Fruit fly (Drosophila melanogaster) whole organism, embryonic: ENCODE data around the gene CG4991.

Experiments
- ATbp ChIP-seq: fragments of 200-800 bp; sonication (Bioruptor generic); optimal IDR thresholded peaks from 2 replicates; lab custom pipeline; 2017; ENCODE audit warnings: missing biosample characterization, mild to moderate bottlenecking, missing genetic modification characterization, missing genetic modification reagents
- Ada2b ChIP-seq: fragments of 200-800 bp; sonication (Bioruptor generic); IDR thresholded peaks from 2 replicates; pipeline ENCODE4 v1.3.6; 2022; ENCODE audit warnings: missing biosample characterization, missing genetic modification characterization
- Antp ChIP-seq: fragments of 200-800 bp; sonication (Bioruptor generic); optimal IDR thresholded peaks from 3 replicates; lab custom pipeline; 2016; ENCODE audit warnings: missing biosample characterization, missing genetic modification characterization
- Bteb2 ChIP-seq: fragments of 200-800 bp; sonication (Bioruptor generic); optimal IDR thresholded peaks from 2 replicates; lab custom pipeline; 2016; ENCODE audit warnings: missing biosample characterization, missing genetic modification characterization
- CG10321 ChIP-seq: fragments of 200-800 bp; sonication (Bioruptor generic); IDR thresholded peaks from 2 replicates; pipeline ENCODE4 v1.3.6; 2022; ENCODE audit warnings: missing biosample characterization, missing genetic modification characterization
- CG10959 ChIP-seq: fragments of 200-800 bp; sonication (Bioruptor generic); IDR thresholded peaks from 2 replicates; pipeline ENCODE4 v1.3.6; 2022; ENCODE audit warnings: missing biosample characterization, missing genetic modification characterization
- CG12659 ChIP-seq: fragments of 200-800 bp; sonication (Bioruptor generic); optimal IDR thresholded peaks from 3 replicates; lab custom pipeline; 2017; ENCODE audit warnings: mild to moderate bottlenecking, missing biosample characterization, missing genetic modification reagents, missing genetic modification characterization
- CG13424 ChIP-seq: fragments of 200-800 bp; sonication (Bioruptor generic); optimal IDR thresholded peaks from 2 replicates; lab custom pipeline; 2019; ENCODE audit warnings: missing biosample characterization, mild to moderate bottlenecking, missing genetic modification characterization, moderate library complexity
- CG1647 ChIP-seq: fragments of 200-800 bp; sonication (Bioruptor generic); optimal IDR thresholded peaks from 3 replicates; lab custom pipeline; 2016; ENCODE audit warnings: missing biosample characterization, missing genetic modification characterization
- CG1792 ChIP-seq: fragments of 200-800 bp; sonication (Bioruptor generic); optimal IDR thresholded peaks from 2 replicates; lab custom pipeline; 2016; ENCODE audit warnings: missing biosample characterization, missing genetic modification characterization
- CG2129 ChIP-seq: fragments of 200-800 bp; sonication (Bioruptor generic); IDR thresholded peaks from 2 replicates; pipeline ENCODE4 v1.3.6; 2022; ENCODE audit warnings: missing biosample characterization, missing genetic modification characterization; ENCODE audit not compliant: partially characterized antibody
- CG32532 ChIP-seq: fragments of 200-800 bp; sonication (Bioruptor generic); IDR thresholded peaks from 2 replicates; pipeline ENCODE4 v1.3.6; 2022; ENCODE audit warnings: missing biosample characterization, missing genetic modification characterization
- CG3281 ChIP-seq: fragments of 200-800 bp; sonication (Bioruptor generic); optimal IDR thresholded peaks from 3 replicates; lab custom pipeline; 2017; ENCODE audit warnings: missing biosample characterization, mild to moderate bottlenecking, missing genetic modification characterization
- CG3847 ChIP-seq: fragments of 200-800 bp; sonication (Bioruptor generic); IDR thresholded peaks from 2 replicates; pipeline ENCODE4 v1.3.6; 2022; ENCODE audit warnings: missing biosample characterization, missing genetic modification characterization
- CG4424 ChIP-seq: fragments of 200-800 bp; sonication (Bioruptor generic); optimal IDR thresholded peaks from 3 replicates; lab custom pipeline; 2016; ENCODE audit warnings: missing biosample characterization, missing genetic modification characterization
- CG5953 ChIP-seq: fragments of 200-800 bp; sonication (Bioruptor generic); IDR thresholded peaks from 2 replicates; pipeline ENCODE4 v1.3.6; 2022; ENCODE audit warnings: missing biosample characterization, missing genetic modification characterization
- CG6175 ChIP-seq: fragments of 200-800 bp; sonication (Bioruptor generic); IDR thresholded peaks from 3 replicates; pipeline ENCODE4 v1.3.6; 2022; ENCODE audit warnings: missing biosample characterization, missing genetic modification characterization
- CG7928 ChIP-seq: fragments of 200-800 bp; sonication (Bioruptor generic); optimal IDR thresholded peaks from 2 replicates; lab custom pipeline; 2017; ENCODE audit warnings: missing biosample characterization, mild to moderate bottlenecking, missing genetic modification characterization
- ERR ChIP-seq: fragments of 200-800 bp; sonication (Bioruptor generic); optimal IDR thresholded peaks from 2 replicates; lab custom pipeline; 2016; ENCODE audit warnings: missing biosample characterization, missing genetic modification characterization
- Fer1 ChIP-seq: fragments of 200-800 bp; sonication (Bioruptor generic); optimal IDR thresholded peaks from 2 replicates; lab custom pipeline; 2017; ENCODE audit warnings: missing biosample characterization, mild to moderate bottlenecking, missing genetic modification characterization
- HLH54F ChIP-seq: fragments of 200-800 bp; sonication (Bioruptor generic); optimal IDR thresholded peaks from 3 replicates; lab custom pipeline; 2016; ENCODE audit warnings: missing biosample characterization, missing genetic modification characterization
- Hr39 ChIP-seq: fragments of >200 bp; optimal IDR thresholded peaks from 2 replicates; lab custom pipeline; 2017
- Med ChIP-seq: fragments of 200-800 bp; sonication (Bioruptor generic); peaks from one replicate; lab custom pipeline; 2016; ENCODE audit warnings: missing biosample characterization, missing genetic modification characterization, mild to moderate bottlenecking, inconsistent platforms, moderate library complexity
- Mes4 ChIP-seq: fragments of 200-800 bp; sonication (Bioruptor generic); optimal IDR thresholded peaks from 2 replicates; lab custom pipeline; 2016; ENCODE audit warnings: missing biosample characterization, missing genetic modification characterization
- PHDP ChIP-seq: fragments of 200-800 bp; sonication (Bioruptor generic); optimal IDR thresholded peaks from 3 replicates; lab custom pipeline; 2018; ENCODE audit warnings: missing biosample characterization, mild to moderate bottlenecking, missing genetic modification characterization, moderate library complexity
- Sox100B ChIP-seq: fragments of 200-800 bp; sonication (Bioruptor generic); optimal IDR thresholded peaks from 3 replicates; lab custom pipeline; 2018; ENCODE audit warnings: missing biosample characterization, mild to moderate bottlenecking, missing genetic modification characterization
- TFAM ChIP-seq: fragments of 200-800 bp; sonication (Bioruptor generic); optimal IDR thresholded peaks from 2 replicates; lab custom pipeline; 2017; ENCODE audit warnings: missing biosample characterization, missing genetic modification characterization, inconsistent platforms
- Vsx1 ChIP-seq: fragments of 200-800 bp; sonication (Bioruptor generic); optimal IDR thresholded peaks from 2 replicates; lab custom pipeline; 2017; ENCODE audit warnings: missing biosample characterization, mild to moderate bottlenecking, missing genetic modification characterization, missing genetic modification reagents
- abd-A ChIP-seq: fragments of 200-800 bp; sonication (Bioruptor generic); optimal IDR thresholded peaks from 3 replicates; lab custom pipeline; 2019; ENCODE audit warnings: missing biosample characterization, mild to moderate bottlenecking, missing genetic modification characterization, moderate library complexity
- az2 ChIP-seq: fragments of 200-800 bp; sonication (Bioruptor generic); optimal IDR thresholded peaks from 3 replicates; lab custom pipeline; 2016; ENCODE audit warnings: missing biosample characterization, missing genetic modification characterization
- crc ChIP-seq: fragments of 200-800 bp; sonication (Bioruptor generic); optimal IDR thresholded peaks from 2 replicates; lab custom pipeline; 2016; ENCODE audit warnings: missing biosample characterization, missing genetic modification characterization
- cwo ChIP-seq: fragments of 200-800 bp; sonication (Bioruptor generic); optimal IDR thresholded peaks from 3 replicates; lab custom pipeline; 2017; ENCODE audit warnings: missing biosample characterization, missing genetic modification characterization, mild to moderate bottlenecking, moderate library complexity, missing genetic modification reagents
- dysf ChIP-seq: fragments of 200-800 bp; sonication (Bioruptor generic); IDR thresholded peaks from 3 replicates; pipeline ENCODE4 v1.3.6; 2022; ENCODE audit warnings: missing biosample characterization, missing genetic modification characterization
- fd3F ChIP-seq: fragments of 200-800 bp; sonication (Bioruptor generic); optimal IDR thresholded peaks from 2 replicates; lab custom pipeline; 2018; ENCODE audit warnings: missing biosample characterization, mild to moderate bottlenecking, missing genetic modification characterization, moderate library complexity
- hb ChIP-seq: fragments of 200-800 bp; sonication (Bioruptor generic); IDR thresholded peaks from 3 replicates; pipeline ENCODE4 v1.3.6; 2022; ENCODE audit warnings: missing biosample characterization, missing genetic modification characterization; ENCODE audit not compliant: partially characterized antibody
- inv ChIP-seq: fragments of 200-800 bp; sonication (Bioruptor generic); IDR thresholded peaks from 2 replicates; pipeline ENCODE4 v1.3.6; 2022; ENCODE audit warnings: missing biosample characterization, missing genetic modification characterization; ENCODE audit not compliant: partially characterized antibody
- kah ChIP-seq: fragments of 200-800 bp; sonication (Bioruptor generic); optimal IDR thresholded peaks from 2 replicates; lab custom pipeline; 2018; ENCODE audit warnings: missing biosample characterization, mild to moderate bottlenecking, missing genetic modification characterization
- kni ChIP-seq: fragments of 200-800 bp; sonication (Bioruptor generic); optimal IDR thresholded peaks from 3 replicates; lab custom pipeline; 2017; ENCODE audit warnings: mild to moderate bottlenecking, missing biosample characterization, missing genetic modification reagents, missing genetic modification characterization
- onecut ChIP-seq: fragments of 200-800 bp; sonication (Bioruptor generic); IDR thresholded peaks from 2 replicates; pipeline ENCODE4 v1.3.6; 2022; ENCODE audit warnings: missing biosample characterization, missing genetic modification characterization
- pho ChIP-seq: fragments of 200-800 bp; sonication (Bioruptor generic); optimal IDR thresholded peaks from 2 replicates; lab custom pipeline; 2016; ENCODE audit warnings: missing biosample characterization, missing genetic modification characterization
- pnt ChIP-seq: fragments of 200-800 bp; sonication (Bioruptor generic); optimal IDR thresholded peaks from 3 replicates; lab custom pipeline; 2016; ENCODE audit warnings: missing biosample characterization, missing genetic modification characterization
- repo ChIP-seq: fragments of 200-800 bp; sonication (Bioruptor generic); optimal IDR thresholded peaks from 2 replicates; lab custom pipeline; 2016; ENCODE audit warnings: missing biosample characterization, missing genetic modification characterization
- row ChIP-seq: fragments of 200-800 bp; sonication (Bioruptor generic); IDR thresholded peaks from 3 replicates; pipeline ENCODE4 v1.3.6; 2022; ENCODE audit warnings: missing biosample characterization, missing genetic modification characterization
- sob ChIP-seq: fragments of 200-800 bp; sonication (Bioruptor generic); IDR thresholded peaks from 2 replicates; pipeline ENCODE4 v1.3.6; 2022; ENCODE audit warnings: missing biosample characterization, missing genetic modification characterization
- tin ChIP-seq: fragments of 200-800 bp; sonication (Bioruptor generic); optimal IDR thresholded peaks from 3 replicates; lab custom pipeline; 2016; ENCODE audit warnings: missing biosample characterization, missing genetic modification characterization
- trem ChIP-seq: fragments of 200-800 bp; optimal IDR thresholded peaks from 3 replicates; lab custom pipeline; 2019; ENCODE audit warnings: missing biosample characterization, mild to moderate bottlenecking, missing genetic modification characterization, moderate library complexity
- vvl ChIP-seq: fragments of 200-800 bp; sonication (Bioruptor generic); IDR thresholded peaks from 2 replicates; pipeline ENCODE4 v1.3.6; 2022; ENCODE audit warnings: missing biosample characterization, missing genetic modification characterization
- zen2 ChIP-seq: fragments of 200-800 bp; sonication (Bioruptor generic); IDR thresholded peaks from 3 replicates; pipeline ENCODE4 v1.3.6; 2022; ENCODE audit warnings: missing biosample characterization, missing genetic modification characterization; ENCODE audit not compliant: partially characterized antibody

CG4991 gene

DNA sequence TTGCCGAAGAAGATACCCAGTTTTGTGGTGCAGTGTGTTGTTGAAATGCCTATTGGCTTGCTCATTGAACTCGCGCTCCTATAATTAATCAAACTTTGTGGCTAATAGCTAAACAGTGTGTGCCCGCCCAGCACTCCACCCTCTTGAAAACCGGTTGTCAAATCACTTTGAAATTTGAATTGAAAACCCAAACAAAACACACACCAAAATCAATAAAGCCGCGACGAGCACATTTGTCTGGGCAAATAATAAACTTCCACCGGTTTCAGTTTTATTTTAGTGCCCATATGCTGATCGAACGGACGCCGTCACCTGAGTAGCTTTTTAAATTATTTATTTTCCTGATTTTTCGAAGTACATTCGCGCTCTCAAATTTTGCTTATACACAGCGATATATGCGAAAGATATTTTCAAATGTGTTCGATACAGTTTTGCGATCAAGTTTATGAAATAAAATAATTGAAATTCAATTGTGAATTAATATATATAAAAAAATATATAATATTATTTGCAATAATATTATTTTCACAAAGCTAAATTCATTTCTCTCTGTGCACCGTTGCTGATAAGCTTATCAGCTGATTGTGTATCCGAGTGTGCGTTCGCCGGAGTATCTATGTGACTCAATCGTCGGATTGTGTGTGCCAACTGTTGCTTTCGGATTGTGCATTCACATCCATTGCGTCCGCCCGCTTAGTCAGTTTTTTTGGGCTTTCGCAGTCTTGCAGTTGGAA lies 38.2 kb downstream of the CG4991 start (continued):
- TF ChIP-seq tin (GFP tag; lab: Kevin White, UChicago) (peak; percentile 33), CG3847 (peak; percentile 78), Med (GFP tag; lab: Kevin White, UChicago) (peak; percentile 90), cwo (GFP tag; lab: Kevin White, UChicago) (peak; percentile 84), ERR (no peak), trem (tag; lab: Kevin White, UChicago) (peak; percentile 65)

DNA sequence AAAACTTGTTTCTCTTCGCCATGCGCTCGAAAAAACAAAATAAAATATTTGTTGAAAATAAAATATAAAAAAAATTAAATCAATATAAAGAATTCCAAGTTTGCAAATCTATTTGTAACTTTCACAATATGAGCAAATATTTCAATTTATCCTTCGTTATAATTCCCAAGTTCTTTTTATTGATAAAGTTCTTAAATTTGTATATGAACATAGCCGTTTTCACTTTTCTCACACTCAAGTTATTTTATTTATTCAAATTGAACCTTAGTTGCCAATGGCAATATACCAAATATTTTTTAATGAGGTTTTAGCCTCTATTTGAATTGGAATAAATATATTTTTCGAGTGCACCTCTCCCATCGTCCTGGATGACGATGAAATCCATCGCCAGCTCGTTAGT lies 41.0 kb downstream of the CG4991 start:
- no peak for TF ChIP-seq repo
- no peak for TF ChIP-seq pnt
- TF ChIP-seq kni (GFP tag; lab: Kevin White, UChicago): no peak
- no peak for TF ChIP-seq HLH54F (GFP tag; lab: Kevin White, UChicago)
- no peak for TF ChIP-seq abd-A (tag; lab: Kevin White, UChicago)
- no peak for TF ChIP-seq CG6175 (GFP tag; lab: Robert Waterston, UW)
- TF ChIP-seq CG32532 (GFP tag; lab: Robert Waterston, UW): peak; percentile 41; the same call in 1 of the 2 replicates
- no peak for TF ChIP-seq CG1792 (GFP tag; lab: Kevin White, UChicago)
- peak; percentile 5 for TF ChIP-seq Fer1
- TF ChIP-seq az2: no peak
- no peak for TF ChIP-seq pho (GFP tag; lab: Kevin White, UChicago)
- no peak for TF ChIP-seq inv (GFP tag; lab: Robert Waterston, UW)
- TF ChIP-seq Antp (GFP tag; lab: Kevin White, UChicago): no peak
- TF ChIP-seq CG7928 (GFP tag; lab: Kevin White, UChicago): no peak
- TF ChIP-seq Vsx1 (GFP tag; lab: Kevin White, UChicago): no peak
- no peak for TF ChIP-seq CG5953 (GFP tag; lab: Robert Waterston, UW)
- peak; percentile 13 for TF ChIP-seq CG12659 (GFP tag; lab: Kevin White, UChicago)
- TF ChIP-seq CG3281 (GFP tag; lab: Kevin White, UChicago): peak; percentile 56
- TF ChIP-seq ATbp: no peak
- TF ChIP-seq CG13424 (tag; lab: Kevin White, UChicago): peak; percentile 53
- TF ChIP-seq row (GFP tag; lab: Robert Waterston, UW): peak; percentile 15; the same call in 1 of the 3 replicates
- no peak for TF ChIP-seq zen2 (GFP tag; lab: Robert Waterston, UW)
- no peak for TF ChIP-seq onecut (GFP tag; lab: Robert Waterston, UW)
- TF ChIP-seq CG4424: peak; percentile 18
- TF ChIP-seq fd3F (GFP tag; lab: Kevin White, UChicago): peak; percentile 9
- TF ChIP-seq CG10321: no peak
- TF ChIP-seq cwo (GFP tag; lab: Kevin White, UChicago): peak; percentile 37
- TF ChIP-seq CG10959 (GFP tag; lab: Robert Waterston, UW): no peak
- TF ChIP-seq kah (GFP tag; lab: Kevin White, UChicago): no peak
- no peak for TF ChIP-seq Hr39 (lab: Kevin White, UChicago)
- no peak for TF ChIP-seq CG2129
- TF ChIP-seq vvl (GFP tag; lab: Robert Waterston, UW): no peak
- peak; percentile 39; the same call in 2 of the 3 replicates for TF ChIP-seq dysf
- TF ChIP-seq sob (GFP tag; lab: Robert Waterston, UW): peak; percentile 37; the same call in 1 of the 2 replicates
- TF ChIP-seq TFAM (GFP tag; lab: Kevin White, UChicago): no peak
- no peak for TF ChIP-seq crc
- peak; percentile 33 for TF ChIP-seq Sox100B (GFP tag; lab: Kevin White, UChicago)
- no peak for TF ChIP-seq Ada2b
- TF ChIP-seq PHDP (tag; lab: Kevin White, UChicago): peak; percentile 14
- TF ChIP-seq hb: no peak
- no peak for TF ChIP-seq CG1647 (GFP tag; lab: Kevin White, UChicago)
- no peak for TF ChIP-seq Mes4 (GFP tag; lab: Kevin White, UChicago)
- TF ChIP-seq Bteb2: no peak
